Fruit fly (Drosophila melanogaster) whole organism, embryonic: ENCODE results near the gene CG43345.
A peak's percentile ranks its signal among the peaks of the same experiment; 100 is the strongest.

ENCODE experiments used
- Asciz ChIP-seq: fragments of 200-800 bp; sonication (Bioruptor generic); optimal IDR thresholded peaks from 2 replicates; lab custom pipeline; 2017; ENCODE audit warnings: missing biosample characterization, mild to moderate bottlenecking, missing genetic modification characterization, missing genetic modification reagents
- Blimp-1 ChIP-seq: fragments of 200-800 bp; sonication (Bioruptor generic); optimal IDR thresholded peaks from 3 replicates; lab custom pipeline; 2018; ENCODE audit warnings: missing biosample characterization, missing genetic modification characterization, mild to moderate bottlenecking, moderate library complexity, missing genetic modification reagents
- CG10147 ChIP-seq: fragments of 200-800 bp; sonication (Bioruptor generic); optimal IDR thresholded peaks from 2 replicates; lab custom pipeline; 2019; ENCODE audit warnings: missing biosample characterization, mild to moderate bottlenecking, missing genetic modification characterization, moderate library complexity
- CG10543 ChIP-seq: fragments of 200-800 bp; sonication (Bioruptor generic); optimal IDR thresholded peaks from 3 replicates; lab custom pipeline; 2017; ENCODE audit warnings: missing biosample characterization, mild to moderate bottlenecking, missing genetic modification characterization, moderate library complexity
- CG11560 ChIP-seq: fragments of 200-800 bp; sonication (Bioruptor generic); IDR thresholded peaks from 3 replicates; pipeline ENCODE4 v1.3.6; 2022; ENCODE audit warnings: missing biosample characterization, missing genetic modification characterization
- CG12236 ChIP-seq: fragments of 200-800 bp; sonication (Bioruptor generic); optimal IDR thresholded peaks from 2 replicates; lab custom pipeline; 2016; ENCODE audit warnings: missing biosample characterization, missing genetic modification characterization
- CG12391 ChIP-seq: fragments of 200-800 bp; sonication (Bioruptor generic); optimal IDR thresholded peaks from 3 replicates; lab custom pipeline; 2018; ENCODE audit warnings: missing biosample characterization, mild to moderate bottlenecking, missing genetic modification characterization, moderate library complexity
- CG12659 ChIP-seq: fragments of 200-800 bp; sonication (Bioruptor generic); optimal IDR thresholded peaks from 3 replicates; lab custom pipeline; 2017; ENCODE audit warnings: mild to moderate bottlenecking, missing biosample characterization, missing genetic modification reagents, missing genetic modification characterization
- CG30431 ChIP-seq: fragments of 200-800 bp; sonication (Bioruptor generic); optimal IDR thresholded peaks from 2 replicates; lab custom pipeline; 2017; ENCODE audit warnings: missing biosample characterization, missing genetic modification characterization
- CG31441 ChIP-seq: fragments of 200-800 bp; sonication (Bioruptor generic); IDR thresholded peaks from 2 replicates; pipeline ENCODE4 v1.3.6; 2022; ENCODE audit warnings: missing biosample characterization, missing genetic modification characterization
- CG32532 ChIP-seq: fragments of 200-800 bp; sonication (Bioruptor generic); IDR thresholded peaks from 2 replicates; pipeline ENCODE4 v1.3.6; 2022; ENCODE audit warnings: missing biosample characterization, missing genetic modification characterization
- CG32767 ChIP-seq: fragments of 200-800 bp; sonication (Bioruptor generic); IDR thresholded peaks from 2 replicates; pipeline ENCODE4 v1.3.6; 2022; ENCODE audit warnings: missing biosample characterization, missing genetic modification characterization
- CG3281 ChIP-seq: fragments of 200-800 bp; sonication (Bioruptor generic); optimal IDR thresholded peaks from 3 replicates; lab custom pipeline; 2017; ENCODE audit warnings: missing biosample characterization, mild to moderate bottlenecking, missing genetic modification characterization
- CG3726 ChIP-seq: fragments of 200-800 bp; sonication (Bioruptor generic); IDR thresholded peaks from 3 replicates; pipeline ENCODE4, ENCODE4 v1.3.6; 2022; ENCODE audit warnings: missing biosample characterization, missing genetic modification characterization
- CG3838 ChIP-seq: fragments of 200-800 bp; sonication (Bioruptor generic); optimal IDR thresholded peaks from 3 replicates; lab custom pipeline; 2016; ENCODE audit warnings: missing biosample characterization, missing genetic modification characterization
- CG4730 ChIP-seq: fragments of 200-800 bp; sonication (Bioruptor generic); IDR thresholded peaks from 2 replicates; pipeline ENCODE4 v1.3.6; 2022; ENCODE audit warnings: missing biosample characterization, missing genetic modification characterization
- CG6254 ChIP-seq: fragments of 200-800 bp; sonication (Bioruptor generic); optimal IDR thresholded peaks from 3 replicates; lab custom pipeline; 2017; ENCODE audit warnings: mild to moderate bottlenecking, missing biosample characterization, missing genetic modification reagents, missing genetic modification characterization
- CG9797 ChIP-seq: fragments of 200-800 bp; sonication (Bioruptor generic); optimal IDR thresholded peaks from 3 replicates; lab custom pipeline; 2018; ENCODE audit warnings: missing biosample characterization, mild to moderate bottlenecking, missing genetic modification characterization
- CHES-1-like ChIP-seq: fragments of 200-800 bp; sonication (Bioruptor generic); optimal IDR thresholded peaks from 2 replicates; lab custom pipeline; 2016; ENCODE audit warnings: missing biosample characterization, missing genetic modification characterization
- Dfd ChIP-seq, 2 experiments: fragments of >200 bp; optimal IDR thresholded peaks; 2 replicates each; lab custom pipeline; 2017; ENCODE audit warnings: missing biosample characterization in 2 of 2, missing genetic modification characterization in 2 of 2
- Doc3 ChIP-seq: fragments of 200-800 bp; sonication (Bioruptor generic); IDR thresholded peaks from 3 replicates; pipeline ENCODE4 v1.3.6; 2022; ENCODE audit warnings: missing biosample characterization, missing genetic modification characterization; ENCODE audit not compliant: partially characterized antibody
- Fer2 ChIP-seq: fragments of 200-800 bp; sonication (Bioruptor generic); optimal IDR thresholded peaks from 2 replicates; lab custom pipeline; 2018; ENCODE audit warnings: missing biosample characterization, mild to moderate bottlenecking, missing genetic modification characterization, moderate library complexity
- Hmr ChIP-seq: fragments of 200-800 bp; sonication (Bioruptor generic); optimal IDR thresholded peaks from 3 replicates; lab custom pipeline; 2017; ENCODE audit warnings: mild to moderate bottlenecking, missing biosample characterization, missing genetic modification reagents, missing genetic modification characterization
- Hsf ChIP-seq: fragments of 200-800 bp; sonication (Bioruptor generic); optimal IDR thresholded peaks from 3 replicates; lab custom pipeline; 2016; ENCODE audit warnings: missing biosample characterization, missing genetic modification characterization
- Med ChIP-seq: fragments of 200-800 bp; sonication (Bioruptor generic); peaks from one replicate; lab custom pipeline; 2016; ENCODE audit warnings: missing biosample characterization, missing genetic modification characterization, mild to moderate bottlenecking, inconsistent platforms, moderate library complexity
- Mrtf ChIP-seq: fragments of 200-800 bp; sonication (Bioruptor generic); IDR thresholded peaks from 3 replicates; pipeline ENCODE4 v1.3.6; 2022; ENCODE audit warnings: missing biosample characterization, missing genetic modification characterization
- NC2α ChIP-seq: fragments of 200-800 bp; sonication (Bioruptor generic); optimal IDR thresholded peaks from 2 replicates; lab custom pipeline; 2016; ENCODE audit warnings: missing biosample characterization, missing genetic modification characterization
- NC2β ChIP-seq: fragments of 200-800 bp; sonication (Bioruptor generic); optimal IDR thresholded peaks from 2 replicates; lab custom pipeline; 2016; ENCODE audit warnings: missing biosample characterization, missing genetic modification characterization
- Nf-YB ChIP-seq: fragments of 200-800 bp; sonication (Bioruptor generic); optimal IDR thresholded peaks from 3 replicates; lab custom pipeline; 2019; ENCODE audit warnings: missing biosample characterization, mild to moderate bottlenecking, missing genetic modification characterization, moderate library complexity
- PHDP ChIP-seq: fragments of 200-800 bp; sonication (Bioruptor generic); optimal IDR thresholded peaks from 3 replicates; lab custom pipeline; 2018; ENCODE audit warnings: missing biosample characterization, mild to moderate bottlenecking, missing genetic modification characterization, moderate library complexity
- Rx ChIP-seq: fragments of 200-800 bp; sonication (Bioruptor generic); IDR thresholded peaks from 2 replicates; pipeline ENCODE4 v1.3.6; 2022; ENCODE audit warnings: missing biosample characterization, missing genetic modification characterization
- Ssrp ChIP-seq: fragments of 200-800 bp; sonication (Bioruptor generic); optimal IDR thresholded peaks from 2 replicates; lab custom pipeline; 2018; ENCODE audit warnings: missing biosample characterization, mild to moderate bottlenecking, missing genetic modification characterization, moderate library complexity
- Stat92E ChIP-seq, 3 experiments: fragments of >200 bp in 2 of 3; fragments of 200-800 bp in 1 of 3; sonication (Bioruptor generic) in 1 of 3; optimal IDR thresholded peaks; 2 replicates each; lab custom pipeline; 2017 to 2019; ENCODE audit warnings: missing biosample characterization in 3 of 3, missing genetic modification characterization in 3 of 3, mild to moderate bottlenecking in 1 of 3, moderate library complexity in 1 of 3
- Tbp ChIP-seq: fragments of >200 bp; optimal IDR thresholded peaks from 2 replicates; lab custom pipeline; 2018; ENCODE audit warnings: missing biosample characterization, missing genetic modification characterization
- al ChIP-seq: fragments of 200-800 bp; sonication (Bioruptor generic); IDR thresholded peaks from 2 replicates; pipeline ENCODE4 v1.3.6; 2022; ENCODE audit warnings: missing biosample characterization, missing genetic modification characterization
- bigmax ChIP-seq: fragments of 200-800 bp; sonication (Bioruptor generic); optimal IDR thresholded peaks from 2 replicates; lab custom pipeline; 2018; ENCODE audit warnings: missing biosample characterization, mild to moderate bottlenecking, missing genetic modification characterization
- cato ChIP-seq: fragments of 200-800 bp; sonication (Bioruptor generic); optimal IDR thresholded peaks from 2 replicates; lab custom pipeline; 2016; ENCODE audit warnings: missing biosample characterization, missing genetic modification characterization, borderline replicate concordance
- dmrt11E ChIP-seq: fragments of 200-800 bp; sonication (Bioruptor generic); optimal IDR thresholded peaks from 3 replicates; lab custom pipeline; 2018; ENCODE audit warnings: missing biosample characterization, mild to moderate bottlenecking, missing genetic modification characterization, moderate library complexity
- dysf ChIP-seq: fragments of 200-800 bp; sonication (Bioruptor generic); IDR thresholded peaks from 3 replicates; pipeline ENCODE4 v1.3.6; 2022; ENCODE audit warnings: missing biosample characterization, missing genetic modification characterization
- fd102C ChIP-seq: fragments of 200-800 bp; sonication (Bioruptor generic); optimal IDR thresholded peaks from 2 replicates; lab custom pipeline; 2018; ENCODE audit warnings: missing biosample characterization, mild to moderate bottlenecking, missing genetic modification characterization, moderate library complexity
- fd3F ChIP-seq: fragments of 200-800 bp; sonication (Bioruptor generic); optimal IDR thresholded peaks from 2 replicates; lab custom pipeline; 2018; ENCODE audit warnings: missing biosample characterization, mild to moderate bottlenecking, missing genetic modification characterization, moderate library complexity
- fru ChIP-seq: fragments of >200 bp; optimal IDR thresholded peaks from 2 replicates; lab custom pipeline; 2017
- jumu ChIP-seq: fragments of 200-800 bp; sonication (Bioruptor generic); optimal IDR thresholded peaks from 3 replicates; lab custom pipeline; 2016; ENCODE audit warnings: missing biosample characterization, missing genetic modification characterization
- knrl ChIP-seq: fragments of 200-800 bp; sonication (Bioruptor generic); IDR thresholded peaks from 3 replicates; pipeline ENCODE4 v1.3.6; 2022; ENCODE audit warnings: missing biosample characterization, missing genetic modification characterization; ENCODE audit not compliant: partially characterized antibody
- sd ChIP-seq: fragments of 200-800 bp; sonication (Bioruptor generic); optimal IDR thresholded peaks from 3 replicates; lab custom pipeline; 2018; ENCODE audit warnings: missing biosample characterization, mild to moderate bottlenecking, missing genetic modification characterization, moderate library complexity
- slbo ChIP-seq: fragments of 200-800 bp; sonication (Bioruptor generic); IDR thresholded peaks from 2 replicates; pipeline ENCODE4 v1.3.6; 2022; ENCODE audit warnings: missing biosample characterization, missing genetic modification characterization
- so ChIP-seq: fragments of 200-800 bp; sonication (Bioruptor generic); IDR thresholded peaks from 3 replicates; pipeline ENCODE4 v1.3.6; 2022; ENCODE audit warnings: missing biosample characterization, missing genetic modification characterization
- unc-4 ChIP-seq: fragments of 200-800 bp; sonication (Bioruptor generic); IDR thresholded peaks from 2 replicates; pipeline ENCODE4 v1.3.6; 2022; ENCODE audit warnings: missing biosample characterization, missing genetic modification characterization; ENCODE audit not compliant: partially characterized antibody
- unpg ChIP-seq: fragments of 200-800 bp; sonication (Bioruptor generic); optimal IDR thresholded peaks from 3 replicates; lab custom pipeline; 2018; ENCODE audit warnings: missing biosample characterization, mild to moderate bottlenecking, missing genetic modification characterization, moderate library complexity
- wdn ChIP-seq: fragments of 200-800 bp; sonication (Bioruptor generic); IDR thresholded peaks from 2 replicates; pipeline ENCODE4 v1.3.6; 2022; ENCODE audit warnings: missing biosample characterization, missing genetic modification characterization

Gene CG43345

dm6 chr2L:21163311-21163842, 5.0 kb downstream of the CG43345 start, which contains the start of gene Noc2 (continued):
- no peak for TF ChIP-seq CG9797 (GFP tag; lab: Kevin White, UChicago)
- no peak for TF ChIP-seq unc-4 (GFP tag; lab: Robert Waterston, UW)
- TF ChIP-seq wdn (GFP tag; lab: Robert Waterston, UW) = no peak
- peak; percentile 9; the same call in 1 of the 2 replicates for TF ChIP-seq CG32767 (GFP tag; lab: Robert Waterston, UW)
- TF ChIP-seq CG10147 (GFP tag; lab: Kevin White, UChicago) = no peak
- TF ChIP-seq Tbp (GFP tag; lab: Kevin White, UChicago) = no peak
- no peak for TF ChIP-seq CG3838
- TF ChIP-seq cato (GFP tag; lab: Kevin White, UChicago) = no peak
- TF ChIP-seq so (GFP tag; lab: Robert Waterston, UW) = no peak
- peak; percentile 60 for TF ChIP-seq CG12391 (tag; lab: Kevin White, UChicago)
- TF ChIP-seq Rx (GFP tag; lab: Robert Waterston, UW) = peak; percentile 72
- TF ChIP-seq dmrt11E (tag; lab: Kevin White, UChicago) = peak; percentile 36
- TF ChIP-seq Asciz (GFP tag; lab: Kevin White, UChicago) = no peak
- TF ChIP-seq bigmax (GFP tag; lab: Kevin White, UChicago) = peak; percentile 11
- peak; percentile 25 for TF ChIP-seq Hmr
- no peak for TF ChIP-seq PHDP (tag; lab: Kevin White, UChicago)
- TF ChIP-seq Blimp-1 (GFP tag; lab: Kevin White, UChicago) = peak; percentile 32
- no peak for TF ChIP-seq Nf-YB
- peak; percentile 60 for TF ChIP-seq CG32532 (GFP tag; lab: Robert Waterston, UW)
- no peak for TF ChIP-seq sd
- TF ChIP-seq Mrtf (GFP tag; lab: Robert Waterston, UW) = peak; percentile 42; the same call in 2 of the 3 replicates
- no peak for TF ChIP-seq CG3726 (GFP tag; lab: Robert Waterston, UW)
- no peak for TF ChIP-seq CG6254 (GFP tag; lab: Kevin White, UChicago)
- TF ChIP-seq Hsf (GFP tag; lab: Kevin White, UChicago) = peak; percentile 43
- TF ChIP-seq slbo (GFP tag; lab: Robert Waterston, UW) = peak; percentile 79
- no peak for TF ChIP-seq CG12236 (GFP tag; lab: Kevin White, UChicago)
- TF ChIP-seq Fer2 (tag; lab: Kevin White, UChicago) = no peak
- TF ChIP-seq CG11560 (tag; lab: Robert Waterston, UW) = no peak
- peak; percentile 45 for TF ChIP-seq CG10543 (GFP tag; lab: Kevin White, UChicago)
- TF ChIP-seq al (GFP tag; lab: Robert Waterston, UW) = peak; percentile 46; the same call in 1 of the 2 replicates
- peak; percentile 58 for TF ChIP-seq CG3281 (GFP tag; lab: Kevin White, UChicago)
- no peak for TF ChIP-seq NC2α
- peak; percentile 84 for TF ChIP-seq Med (GFP tag; lab: Kevin White, UChicago)
- peak; percentile 29 for TF ChIP-seq Ssrp (tag; lab: Kevin White, UChicago)
- TF ChIP-seq fd3F = peak; percentile 29
- peak; percentile 20; the same call in 1 of the 2 replicates for TF ChIP-seq CG4730 (GFP tag; lab: Robert Waterston, UW)
- no peak for TF ChIP-seq Doc3
- TF ChIP-seq unpg (GFP tag; lab: Kevin White, UChicago) = peak; percentile 27
- TF ChIP-seq CG12659 (GFP tag; lab: Kevin White, UChicago) = no peak
- TF ChIP-seq jumu (GFP tag; lab: Kevin White, UChicago) = peak; percentile 1
- no peak for TF ChIP-seq knrl (GFP tag; lab: Robert Waterston, UW)
- TF ChIP-seq CG31441 = peak; percentile 64
- TF ChIP-seq fd102C (GFP tag; lab: Kevin White, UChicago) = no peak
- TF ChIP-seq CG30431 (GFP tag; lab: Kevin White, UChicago) = no peak
- no peak for TF ChIP-seq fru (lab: Kevin White, UChicago)
- no peak for TF ChIP-seq Stat92E (GFP tag; optimal IDR thresholded peaks at IDR 0.05; lab: Kevin White, UChicago)
- no peak for TF ChIP-seq NC2β (GFP tag; lab: Kevin White, UChicago)
- TF ChIP-seq dysf (GFP tag; lab: Robert Waterston, UW) = peak; percentile 58
- peak; percentile 21 for TF ChIP-seq CHES-1-like (GFP tag; lab: Kevin White, UChicago)
- no peak for TF ChIP-seq Dfd (GFP tag; optimal IDR thresholded peaks at IDR 0.05; lab: Kevin White, UChicago)
